Worm (Caenorhabditis elegans): ENCODE results near the gene srw-100.

- TF ChIP-seq duxl-1 (tag; optimal IDR thresholded peaks at IDR 0.05; ENCODE audit: poor library complexity) = no peak
- no peak for TF ChIP-seq pqm-1 (tag; optimal IDR thresholded peaks at IDR 0.05)
- TF ChIP-seq snpc-4 (tag; optimal IDR thresholded peaks at IDR 0.05) = no peak
- TF ChIP-seq mep-1 (tag; optimal IDR thresholded peaks at IDR 0.05) = no peak
- TF ChIP-seq F49E8.2 (tag; optimal IDR thresholded peaks at IDR 0.05; ENCODE audit: borderline replicate concordance) = no peak
- TF ChIP-seq mdl-1 (tag; optimal IDR thresholded peaks at IDR 0.05) = no peak
- no peak for TF ChIP-seq ztf-11 (tag; optimal IDR thresholded peaks at IDR 0.05)
- no peak for TF ChIP-seq egl-27 (tag; optimal IDR thresholded peaks at IDR 0.05)
- TF ChIP-seq nhr-28 (tag; optimal IDR thresholded peaks at IDR 0.05) = no peak
- TF ChIP-seq hlh-30 (tag; optimal IDR thresholded peaks at IDR 0.05; ENCODE audit: insufficient read depth) = no peak
Observed at ce11 chrV:1662270-1662669, 48.7 kb upstream of the srw-100 start, which contains the start of gene irld-40.
